Worm (Caenorhabditis elegans) whole organism, L1 larva: ENCODE results near the gene F52G3.8.
A peak's percentile ranks its signal among the peaks of the same experiment; 100 is the strongest.

Source experiments
- C16A3.4 ChIP-seq: fragments of 150-350 bp; optimal IDR thresholded peaks from 2 replicates; lab custom pipeline; 2014; ENCODE audit warnings: missing biosample characterization, missing genetic modification characterization
- C34B4.2 ChIP-seq: sonication (generic microtip); optimal IDR thresholded peaks from 2 replicates; lab custom pipeline; 2017; ENCODE audit warnings: mild to moderate bottlenecking, missing genetic modification characterization, missing compliant biosample characterization
- blmp-1 ChIP-seq: fragments of 150-350 bp; optimal IDR thresholded peaks from 2 replicates; lab custom pipeline; 2014; ENCODE audit warnings: missing biosample characterization, missing genetic modification characterization
- ceh-63 ChIP-seq: fragments of 200-800 bp; sonication (Bioruptor generic); optimal IDR thresholded peaks from 2 replicates; lab custom pipeline; 2018; ENCODE audit warnings: mild to moderate bottlenecking, missing genetic modification characterization, missing compliant biosample characterization
- ceh-82 ChIP-seq, 3 experiments: fragments of 150-350 bp in 1 of 3; sonication (generic microtip) in 2 of 3; optimal IDR thresholded peaks; 2 replicates each; lab custom pipeline; 2014 to 2017; ENCODE audit warnings: missing biosample characterization in 3 of 3, missing genetic modification characterization in 3 of 3
- ceh-88 ChIP-seq: fragments of 200-800 bp; sonication (Bioruptor generic); IDR thresholded peaks from 2 replicates; pipeline ENCODE4 v1.3.6; 2022; ENCODE audit warnings: missing genetic modification characterization, missing compliant biosample characterization
- ceh-90 ChIP-seq: sonication (generic microtip); optimal IDR thresholded peaks from 2 replicates; lab custom pipeline; 2016; ENCODE audit warnings: missing genetic modification characterization, missing compliant biosample characterization
- dpl-1 ChIP-seq, 3 experiments: fragments of 150-350 bp in 2 of 3; sonication (generic microtip) in 1 of 3; optimal IDR thresholded peaks; 2 replicates each; lab custom pipeline; 2014 to 2017; ENCODE audit warnings: missing biosample characterization in 3 of 3, missing genetic modification characterization in 3 of 3, missing genetic modification reagents in 3 of 3
- dsc-1 ChIP-seq: sonication (generic microtip); optimal IDR thresholded peaks from 2 replicates; lab custom pipeline; 2016; ENCODE audit warnings: mild to moderate bottlenecking, missing genetic modification characterization, missing compliant biosample characterization
- efl-3 ChIP-seq: fragments of 200-800 bp; sonication (Bioruptor generic); optimal IDR thresholded peaks from 2 replicates; lab custom pipeline; 2018; ENCODE audit warnings: mild to moderate bottlenecking, missing genetic modification characterization, missing compliant biosample characterization
- elt-2 ChIP-seq: sonication (generic microtip); optimal IDR thresholded peaks from 2 replicates; lab custom pipeline; 2016; ENCODE audit warnings: missing genetic modification characterization, mild to moderate bottlenecking, inconsistent platforms, missing compliant biosample characterization, missing genetic modification reagents
- fkh-10 ChIP-seq: sonication (generic microtip); optimal IDR thresholded peaks from 2 replicates; lab custom pipeline; 2017; ENCODE audit warnings: missing biosample characterization, missing genetic modification reagents, missing genetic modification characterization
- fkh-4 ChIP-seq: sonication (generic microtip); optimal IDR thresholded peaks from 2 replicates; lab custom pipeline; 2016; ENCODE audit warnings: missing compliant biosample characterization, missing genetic modification characterization, borderline replicate concordance
- fkh-8 ChIP-seq: sonication (generic microtip); optimal IDR thresholded peaks from 2 replicates; lab custom pipeline; 2016; ENCODE audit warnings: mild to moderate bottlenecking, missing genetic modification characterization, missing compliant biosample characterization
- irx-1 ChIP-seq: sonication (generic microtip); optimal IDR thresholded peaks from 2 replicates; lab custom pipeline; 2016; ENCODE audit warnings: missing genetic modification characterization, missing compliant biosample characterization
- jun-1 ChIP-seq: fragments of 150-350 bp; optimal IDR thresholded peaks from 2 replicates; lab custom pipeline; 2014; ENCODE audit warnings: missing biosample characterization, missing genetic modification reagents, missing genetic modification characterization
- lin-13 ChIP-seq: fragments of 150-350 bp; optimal IDR thresholded peaks from 2 replicates; lab custom pipeline; 2014; ENCODE audit warnings: missing biosample characterization, missing genetic modification reagents, missing genetic modification characterization
- lin-15B ChIP-seq: fragments of 150-350 bp; sonication (generic microtip); optimal IDR thresholded peaks from 3 replicates; lab custom pipeline; 2014; ENCODE audit warnings: missing biosample characterization, missing genetic modification characterization
- lin-39 ChIP-seq: fragments of 150-350 bp; optimal IDR thresholded peaks from 2 replicates; lab custom pipeline; 2014; ENCODE audit warnings: missing biosample characterization, missing genetic modification reagents, missing genetic modification characterization
- lir-3 ChIP-seq: sonication (generic microtip); optimal IDR thresholded peaks from 2 replicates; lab custom pipeline; 2016; ENCODE audit warnings: mild to moderate bottlenecking, missing genetic modification characterization, moderate library complexity, missing compliant biosample characterization; ENCODE audit not compliant: poor library complexity
- mef-2 ChIP-seq: fragments of 150-350 bp; optimal IDR thresholded peaks from 2 replicates; lab custom pipeline; 2014; ENCODE audit warnings: missing biosample characterization, missing genetic modification characterization
- mep-1 ChIP-seq: fragments of 150-350 bp; optimal IDR thresholded peaks from 2 replicates; lab custom pipeline; 2014; ENCODE audit warnings: missing biosample characterization, missing genetic modification characterization
- nhr-11 ChIP-seq: fragments of 150-350 bp; optimal IDR thresholded peaks from 2 replicates; lab custom pipeline; 2014; ENCODE audit warnings: missing biosample characterization, missing genetic modification characterization
- nhr-12 ChIP-seq: sonication (generic microtip); optimal IDR thresholded peaks from 2 replicates; lab custom pipeline; 2017; ENCODE audit warnings: missing biosample characterization, missing genetic modification characterization
- nhr-19 ChIP-seq: fragments of 200-800 bp; sonication (Bioruptor generic); conservative IDR thresholded peaks from 2 replicates; pipeline ENCODE4 v1.3.6; 2022; ENCODE audit warnings: missing genetic modification characterization, missing compliant biosample characterization
- nhr-237 ChIP-seq: fragments of 150-350 bp; optimal IDR thresholded peaks from 2 replicates; lab custom pipeline; 2014; ENCODE audit warnings: missing biosample characterization, missing genetic modification characterization
- nhr-28 ChIP-seq: fragments of 150-350 bp; optimal IDR thresholded peaks from 2 replicates; lab custom pipeline; 2014; ENCODE audit warnings: missing biosample characterization, missing genetic modification characterization
- nhr-47 ChIP-seq: sonication (generic microtip); optimal IDR thresholded peaks from 2 replicates; lab custom pipeline; 2016; ENCODE audit warnings: mild to moderate bottlenecking, missing genetic modification characterization, moderate library complexity, missing compliant biosample characterization
- nhr-71 ChIP-seq: sonication (generic microtip); optimal IDR thresholded peaks from 2 replicates; lab custom pipeline; 2016; ENCODE audit warnings: mild to moderate bottlenecking, missing genetic modification characterization, moderate library complexity, missing compliant biosample characterization
- nhr-77 ChIP-seq: fragments of 150-350 bp; optimal IDR thresholded peaks from 2 replicates; lab custom pipeline; 2014; ENCODE audit warnings: missing biosample characterization, missing genetic modification characterization
- pag-3 ChIP-seq: sonication (generic microtip); optimal IDR thresholded peaks from 2 replicates; lab custom pipeline; 2017; ENCODE audit warnings: missing genetic modification characterization, mild to moderate bottlenecking, missing compliant biosample characterization, antibody characterized with exemption, borderline replicate concordance; ENCODE audit not compliant: insufficient read depth
- pax-3 ChIP-seq: fragments of 200-800 bp; sonication (Bioruptor generic); optimal IDR thresholded peaks from 2 replicates; lab custom pipeline; 2018; ENCODE audit warnings: mild to moderate bottlenecking, missing genetic modification characterization, moderate library complexity, missing compliant biosample characterization
- rnt-1 ChIP-seq: sonication (generic microtip); optimal IDR thresholded peaks from 2 replicates; lab custom pipeline; 2016; ENCODE audit warnings: mild to moderate bottlenecking, missing genetic modification characterization, moderate library complexity, missing compliant biosample characterization
- skn-1 ChIP-seq: fragments of 150-350 bp; optimal IDR thresholded peaks from 2 replicates; lab custom pipeline; 2014; ENCODE audit warnings: missing biosample characterization, missing genetic modification characterization
- snpc-4 ChIP-seq: fragments of 150-350 bp; optimal IDR thresholded peaks from 2 replicates; lab custom pipeline; 2014; ENCODE audit warnings: missing biosample characterization, missing genetic modification characterization
- snu-23 ChIP-seq: sonication (generic microtip); optimal IDR thresholded peaks from 2 replicates; lab custom pipeline; 2016; ENCODE audit warnings: missing genetic modification characterization, missing compliant biosample characterization
- unc-130 ChIP-seq: fragments of 150-350 bp; optimal IDR thresholded peaks from 2 replicates; lab custom pipeline; 2017; ENCODE audit warnings: missing biosample characterization, missing genetic modification characterization, inconsistent platforms
- unc-62 ChIP-seq: fragments of 150-350 bp; optimal IDR thresholded peaks from 2 replicates; lab custom pipeline; 2014; ENCODE audit warnings: missing biosample characterization, missing genetic modification reagents, missing genetic modification characterization
- unc-86 ChIP-seq: sonication (generic microtip); optimal IDR thresholded peaks from 2 replicates; lab custom pipeline; 2016; ENCODE audit warnings: missing genetic modification characterization, missing compliant biosample characterization
- xbp-1 ChIP-seq: sonication (generic microtip); optimal IDR thresholded peaks from 2 replicates; lab custom pipeline; 2016; ENCODE audit warnings: missing genetic modification characterization, missing compliant biosample characterization
- ztf-11 ChIP-seq, 2 experiments: sonication (generic microtip); optimal IDR thresholded peaks; 2 replicates each; lab custom pipeline; 2016 to 2017; ENCODE audit warnings: missing genetic modification characterization in 2 of 2, missing biosample characterization in 1 of 2, missing compliant biosample characterization in 1 of 2
- ztf-4 ChIP-seq: fragments of 150-350 bp; optimal IDR thresholded peaks from 2 replicates; lab custom pipeline; 2014; ENCODE audit warnings: missing biosample characterization, missing genetic modification characterization

The F52G3.8 gene

ce11 chrX:16928087-16928486 lies 24.7 kb downstream of the F52G3.8 start (continued):
- TF ChIP-seq nhr-28 (no peak), fkh-8 (tag; lab: Kevin White, UChicago) (peak; percentile 64), nhr-71 (tag; lab: Kevin White, UChicago) (peak; percentile 53), C34B4.2 (tag; lab: Kevin White, UChicago) (no peak), ztf-11 (tag; optimal IDR thresholded peaks at IDR 0.05; lab: Kevin White, UChicago) (no peak), nhr-237 (tag; lab: Kevin White, UChicago) (no peak), nhr-47 (tag; lab: Kevin White, UChicago) (peak; percentile 61), blmp-1 (tag; lab: Kevin White, UChicago) (no peak), elt-2 (no peak), xbp-1 (tag; lab: Kevin White, UChicago) (no peak), mep-1 (peak; percentile 60), pax-3 (tag; lab: Kevin White, UChicago) (no peak), jun-1 (tag; lab: Kevin White, UChicago) (no peak), snu-23 (GFP tag; lab: Kevin White, UChicago) (peak; percentile 50), C16A3.4 (tag; lab: Kevin White, UChicago) (peak; percentile 35), dpl-1 (GFP tag; optimal IDR thresholded peaks at IDR 0.05; lab: Kevin White, UChicago) (no peak), rnt-1 (tag; lab: Kevin White, UChicago) (peak; percentile 44), nhr-19 (GFP tag; lab: Robert Waterston, UW) (peak; percentile 41), lin-15B (tag; lab: Kevin White, UChicago) (no peak), pag-3 (tag; lab: Kevin White, UChicago) (no peak), snpc-4 (tag; lab: Kevin White, UChicago) (no peak), efl-3 (GFP tag; lab: Kevin White, UChicago) (no peak), ceh-82 (tag; optimal IDR thresholded peaks at IDR 0.05; lab: Kevin White, UChicago) (peak in 1 of 3 experiments; percentile 63), unc-130 (tag; lab: Kevin White, UChicago) (no peak), nhr-12 (tag; lab: Kevin White, UChicago) (no peak), mef-2 (no peak), dsc-1 (tag; lab: Kevin White, UChicago) (peak; percentile 54), lin-13 (GFP tag; lab: Kevin White, UChicago) (peak; percentile 35), irx-1 (no peak), lir-3 (tag; lab: Kevin White, UChicago) (no peak), ztf-4 (tag; lab: Kevin White, UChicago) (no peak), nhr-11 (tag; lab: Kevin White, UChicago) (no peak), unc-86 (peak; percentile 20), fkh-10 (peak; percentile 29)

ce11 chrX:16925343-16925742 lies 27.4 kb downstream of the F52G3.8 start:
- TF ChIP-seq rnt-1 (tag; lab: Kevin White, UChicago): peak; percentile 27
- TF ChIP-seq snpc-4 (tag; lab: Kevin White, UChicago): peak; percentile 86
- TF ChIP-seq fkh-4 (tag; lab: Kevin White, UChicago): no peak

ce11 chrX:16923636-16924035 lies 29.1 kb downstream of the F52G3.8 start, which contains the start of gene C30E1.4:
Gene C30E1.4 (plus strand): TSS chrX:16923936.
- TF ChIP-seq skn-1 (no peak), ceh-88 (GFP tag; lab: Robert Waterston, UW) (no peak), efl-3 (GFP tag; lab: Kevin White, UChicago) (no peak), C16A3.4 (tag; lab: Kevin White, UChicago) (no peak), nhr-71 (tag; lab: Kevin White, UChicago) (no peak), ceh-63 (GFP tag; lab: Kevin White, UChicago) (no peak), unc-62 (no peak), unc-130 (tag; lab: Kevin White, UChicago) (no peak), ceh-90 (tag; lab: Kevin White, UChicago) (no peak), nhr-77 (tag; lab: Kevin White, UChicago) (no peak), lin-39 (tag; lab: Kevin White, UChicago) (no peak), fkh-4 (tag; lab: Kevin White, UChicago) (no peak), lir-3 (tag; lab: Kevin White, UChicago) (no peak)
